Worm (Caenorhabditis elegans) whole organism, L4 larva: ENCODE results near the gene Y97E10AR.8.

Experiments
- T20F7.1 ChIP-seq: fragments of 200-800 bp; sonication (Bioruptor generic); optimal IDR thresholded peaks from 2 replicates; lab custom pipeline; 2018; ENCODE audit warnings: mild to moderate bottlenecking, missing genetic modification characterization, missing compliant biosample characterization
- ZK546.5 ChIP-seq, 2 experiments: sonication (generic microtip); optimal IDR thresholded peaks; 2 replicates each; lab custom pipeline; 2017; ENCODE audit warnings: missing biosample characterization in 2 of 2, missing genetic modification characterization in 2 of 2
- dmd-6 ChIP-seq: fragments of 200-800 bp; sonication (Bioruptor generic); IDR thresholded peaks from 2 replicates; pipeline ENCODE4 v1.3.6; 2022; ENCODE audit warnings: missing genetic modification reagents, missing genetic modification characterization, missing compliant biosample characterization
- unc-39 ChIP-seq: sonication (generic microtip); optimal IDR thresholded peaks from 2 replicates; lab custom pipeline; 2017; ENCODE audit warnings: missing biosample characterization, missing genetic modification characterization
- unc-62 ChIP-seq, 3 experiments: fragments of 150-350 bp in 1 of 3; sonication (generic microtip); optimal IDR thresholded peaks in 2 of 3; peaks in 1 of 3; 1 replicate in 1 of 3; 2 replicates in 2 of 3; lab custom pipeline; 2014 to 2017; ENCODE audit warnings: missing biosample characterization in 3 of 3, missing genetic modification characterization in 3 of 3, missing genetic modification reagents in 3 of 3, missing genotype in 1 of 3

- TF ChIP-seq ZK546.5 (tag; optimal IDR thresholded peaks at IDR 0.05; lab: Kevin White, UChicago) (no peak), T20F7.1 (GFP tag; lab: Kevin White, UChicago) (no peak), unc-62 (GFP tag; optimal IDR thresholded peaks at IDR 0.05 in 1 of 2; lab: Kevin White, UChicago) (no peak), unc-62 (tag; optimal IDR thresholded peaks at IDR 0.05; lab: Kevin White, UChicago) (no peak), dmd-6 (GFP tag; lab: Robert Waterston, UW) (no peak), unc-39 (tag; lab: Kevin White, UChicago) (no peak)
Measured at ce11 chrV:8050059-8050677, 45.1 kb downstream of the Y97E10AR.8 start.
